Worm (Caenorhabditis elegans): Measurements from ENCODE around the gene msp-57.

Gene msp-57

ce11 chrIV:5078846-5079245, 16.5 kb downstream of the msp-57 start:
- TF ChIP-seq elt-3 (tag; optimal IDR thresholded peaks at IDR 0.05), result no peak
- no peak for TF ChIP-seq ceh-43 (GFP tag; optimal IDR thresholded peaks at IDR 0.05)
- TF ChIP-seq unc-62 (GFP tag; optimal IDR thresholded peaks at IDR 0.05), result peak; percentile 36
- TF ChIP-seq bed-3 (GFP tag; optimal IDR thresholded peaks at IDR 0.05), result no peak
- peak; percentile 63 for TF ChIP-seq nhr-2 (tag; optimal IDR thresholded peaks at IDR 0.05)
- TF ChIP-seq nhr-12 (tag; optimal IDR thresholded peaks at IDR 0.05), result no peak
- no peak for TF ChIP-seq ztf-11 (tag; optimal IDR thresholded peaks at IDR 0.05)
- TF ChIP-seq sem-2 (GFP tag; optimal IDR thresholded peaks at IDR 0.05), result no peak
- TF ChIP-seq ces-1 (GFP tag; optimal IDR thresholded peaks at IDR 0.05), result peak; percentile 75
- peak; percentile 18 for TF ChIP-seq hlh-1 (tag; optimal IDR thresholded peaks at IDR 0.05)
- TF ChIP-seq mep-1 (tag; optimal IDR thresholded peaks at IDR 0.05), result peak; percentile 13
- TF ChIP-seq zip-8 (tag; optimal IDR thresholded peaks at IDR 0.05), result no peak
- peak; percentile 84 for TF ChIP-seq cnd-1 (tag; optimal IDR thresholded peaks at IDR 0.05)
- TF ChIP-seq unc-120 (tag; optimal IDR thresholded peaks at IDR 0.05; ENCODE audit: poor library complexity, severe bottlenecking), result peak; percentile 59
- no peak for TF ChIP-seq ham-2 (GFP tag; optimal IDR thresholded peaks at IDR 0.05)
- peak; percentile 49 for TF ChIP-seq lin-32 (GFP tag; optimal IDR thresholded peaks at IDR 0.05)
- no peak for TF ChIP-seq flh-1 (GFP tag; optimal IDR thresholded peaks at IDR 0.05)
- TF ChIP-seq nhr-76 (tag; optimal IDR thresholded peaks at IDR 0.05), result no peak

ce11 chrIV:5081122-5081521, 18.7 kb downstream of the msp-57 start:
- TF ChIP-seq unc-39 (tag; optimal IDR thresholded peaks at IDR 0.05) (no peak), cnd-1 (tag; optimal IDR thresholded peaks at IDR 0.05) (no peak), ceh-39 (tag; optimal IDR thresholded peaks at IDR 0.05) (no peak), tbx-8 (GFP tag; optimal IDR thresholded peaks at IDR 0.05) (no peak), hlh-1 (tag; optimal IDR thresholded peaks at IDR 0.05) (no peak), nhr-28 (tag; optimal IDR thresholded peaks at IDR 0.05) (no peak), elt-3 (tag; optimal IDR thresholded peaks at IDR 0.05) (no peak), ceh-43 (GFP tag; optimal IDR thresholded peaks at IDR 0.05) (no peak), bed-3 (GFP tag; optimal IDR thresholded peaks at IDR 0.05) (no peak), flh-1 (GFP tag; optimal IDR thresholded peaks at IDR 0.05) (no peak)

- TF ChIP-seq unc-120 (tag; optimal IDR thresholded peaks at IDR 0.05; ENCODE audit: poor library complexity, severe bottlenecking), result no peak
- TF ChIP-seq tbx-8 (GFP tag; optimal IDR thresholded peaks at IDR 0.05), result no peak
These were observed 20.6 kb downstream of the msp-57 start, which contains the start of gene pygo-1 for ce11 chrIV:5082900-5083530. pygo-1 (plus strand) TSS chrIV:5083303.

- TF ChIP-seq unc-62 (GFP tag; optimal IDR thresholded peaks at IDR 0.05), result no peak
- no peak for TF ChIP-seq ztf-11 (tag; optimal IDR thresholded peaks at IDR 0.05)
- TF ChIP-seq pha-4 (tag; optimal IDR thresholded peaks at IDR 0.05), result no peak
- TF ChIP-seq elt-3 (tag; optimal IDR thresholded peaks at IDR 0.05), result no peak
- no peak for TF ChIP-seq sptf-1 (tag; optimal IDR thresholded peaks at IDR 0.05)
- TF ChIP-seq unc-120 (tag; optimal IDR thresholded peaks at IDR 0.05; ENCODE audit: poor library complexity, severe bottlenecking), result no peak
- no peak for TF ChIP-seq tbx-8 (GFP tag; optimal IDR thresholded peaks at IDR 0.05)
These were observed 21.5 kb downstream of the msp-57 start for ce11 chrIV:5083832-5084231.

ce11 chrIV:5085782-5086181, 23.4 kb downstream of the msp-57 start:
- TF ChIP-seq cnd-1 (tag; optimal IDR thresholded peaks at IDR 0.05) (no peak), mab-5 (tag; optimal IDR thresholded peaks at IDR 0.05) (no peak), ces-1 (GFP tag; optimal IDR thresholded peaks at IDR 0.05) (no peak), tbx-8 (GFP tag; optimal IDR thresholded peaks at IDR 0.05) (no peak), drap-1 (GFP tag; optimal IDR thresholded peaks at IDR 0.05) (no peak), zip-8 (tag; optimal IDR thresholded peaks at IDR 0.05) (no peak), nhr-76 (tag; optimal IDR thresholded peaks at IDR 0.05) (no peak), elt-3 (tag; optimal IDR thresholded peaks at IDR 0.05) (no peak), ceh-39 (tag; optimal IDR thresholded peaks at IDR 0.05) (no peak), lin-32 (GFP tag; optimal IDR thresholded peaks at IDR 0.05) (no peak), mep-1 (tag; optimal IDR thresholded peaks at IDR 0.05) (no peak), flh-1 (GFP tag; optimal IDR thresholded peaks at IDR 0.05) (no peak), blmp-1 (tag; optimal IDR thresholded peaks at IDR 0.05) (no peak), nhr-28 (tag; optimal IDR thresholded peaks at IDR 0.05) (no peak), elt-1 (tag; optimal IDR thresholded peaks at IDR 0.05; ENCODE audit: borderline replicate concordance, insufficient read depth) (no peak), pha-4 (tag; optimal IDR thresholded peaks at IDR 0.05) (no peak), ceh-83 (GFP tag; optimal IDR thresholded peaks at IDR 0.05) (no peak), nhr-2 (tag; optimal IDR thresholded peaks at IDR 0.05) (no peak)

Measured in whole organism, mixed stage, embryonic.